Worm (Caenorhabditis elegans): ENCODE measurements around the gene dylt-3.

Gene dylt-3

ce11 chrII:8204039-8204438 is 22.5 kb downstream of the dylt-3 start, which contains the start of gene col-76:
col-76 (plus strand) TSS chrII:8204339.
- no peak for TF ChIP-seq pha-4 (tag; optimal IDR thresholded peaks at IDR 0.05)
- TF ChIP-seq R02D3.7 (tag; optimal IDR thresholded peaks at IDR 0.05): no peak
- TF ChIP-seq elt-1 (tag; optimal IDR thresholded peaks at IDR 0.05): no peak
- TF ChIP-seq ceh-16 (tag; optimal IDR thresholded peaks at IDR 0.05): no peak
- no peak for TF ChIP-seq ZK546.5 (tag; optimal IDR thresholded peaks at IDR 0.05)
- TF ChIP-seq lin-15B (tag; optimal IDR thresholded peaks at IDR 0.05): no peak
- no peak for TF ChIP-seq egl-27 (tag; optimal IDR thresholded peaks at IDR 0.05)
- no peak for TF ChIP-seq zag-1 (tag; optimal IDR thresholded peaks at IDR 0.05)
- no peak for TF ChIP-seq pqm-1 (tag; optimal IDR thresholded peaks at IDR 0.05)

- TF ChIP-seq egl-27 (tag; optimal IDR thresholded peaks at IDR 0.05) (no peak), jun-1 (tag; optimal IDR thresholded peaks at IDR 0.05) (no peak), nhr-28 (tag; optimal IDR thresholded peaks at IDR 0.05) (no peak), R02D3.7 (tag; optimal IDR thresholded peaks at IDR 0.05) (no peak), unc-39 (tag; optimal IDR thresholded peaks at IDR 0.05) (no peak), tbx-2 (tag; optimal IDR thresholded peaks at IDR 0.05) (no peak), pha-4 (tag; optimal IDR thresholded peaks at IDR 0.05) (peak; percentile 18), skn-1 (tag; optimal IDR thresholded peaks at IDR 0.05) (peak; percentile 40), unc-62 (GFP tag; optimal IDR thresholded peaks at IDR 0.05) (no peak), nfya-1 (tag; optimal IDR thresholded peaks at IDR 0.05; ENCODE audit: insufficient read depth) (no peak), nhr-11 (tag; optimal IDR thresholded peaks at IDR 0.05) (no peak), ztf-4 (tag; optimal IDR thresholded peaks at IDR 0.05) (no peak), lsy-12 (tag; optimal IDR thresholded peaks at IDR 0.05) (no peak), ZK546.5 (tag; optimal IDR thresholded peaks at IDR 0.05) (no peak), ceh-82 (tag; optimal IDR thresholded peaks at IDR 0.05) (no peak), daf-12 (tag; optimal IDR thresholded peaks at IDR 0.05) (no peak), elt-1 (tag; optimal IDR thresholded peaks at IDR 0.05) (no peak), ceh-28 (tag; optimal IDR thresholded peaks at IDR 0.05) (no peak), elt-2 (tag; optimal IDR thresholded peaks at IDR 0.05) (peak; percentile 63), pqm-1 (tag; optimal IDR thresholded peaks at IDR 0.05) (peak; percentile 2), eor-1 (tag; optimal IDR thresholded peaks at IDR 0.05) (no peak)
Observed at ce11 chrII:8205612-8206011, 24.1 kb downstream of the dylt-3 start.

ce11 chrII:8209476-8209875 is 27.9 kb downstream of the dylt-3 start, which contains the start of gene M110.8:
M110.8 (minus strand) TSS chrII:8209576.
- TF ChIP-seq mdl-1 (tag; optimal IDR thresholded peaks at IDR 0.05) (no peak), nhr-28 (tag; optimal IDR thresholded peaks at IDR 0.05) (no peak), elt-2 (tag; optimal IDR thresholded peaks at IDR 0.05) (no peak), nhr-67 (tag; optimal IDR thresholded peaks at IDR 0.05) (no peak), nhr-43 (tag; optimal IDR thresholded peaks at IDR 0.05; ENCODE audit: poor library complexity, severe bottlenecking) (no peak), ztf-4 (tag; optimal IDR thresholded peaks at IDR 0.05) (no peak), aly-2 (tag; optimal IDR thresholded peaks at IDR 0.05) (no peak), eor-1 (tag; optimal IDR thresholded peaks at IDR 0.05) (no peak), nhr-76 (tag; optimal IDR thresholded peaks at IDR 0.05) (no peak), ztf-11 (tag; optimal IDR thresholded peaks at IDR 0.05) (no peak), pqm-1 (tag; optimal IDR thresholded peaks at IDR 0.05) (no peak), fkh-10 (GFP tag; optimal IDR thresholded peaks at IDR 0.05) (no peak), ceh-82 (tag; optimal IDR thresholded peaks at IDR 0.05) (no peak), elt-1 (tag; optimal IDR thresholded peaks at IDR 0.05) (no peak)

- TF ChIP-seq jun-1 (tag; optimal IDR thresholded peaks at IDR 0.05): no peak
- TF ChIP-seq ztf-11 (tag; optimal IDR thresholded peaks at IDR 0.05): no peak
- no peak for TF ChIP-seq lsy-12 (tag; optimal IDR thresholded peaks at IDR 0.05)
- TF ChIP-seq egl-27 (tag; optimal IDR thresholded peaks at IDR 0.05): no peak
- TF ChIP-seq ztf-4 (tag; optimal IDR thresholded peaks at IDR 0.05): no peak
- no peak for TF ChIP-seq ama-1 (optimal IDR thresholded peaks at IDR 0.05)
- no peak for TF ChIP-seq hmg-11 (tag; optimal IDR thresholded peaks at IDR 0.05)
- no peak for TF ChIP-seq pqm-1 (tag; optimal IDR thresholded peaks at IDR 0.05)
- TF ChIP-seq egl-5 (tag; optimal IDR thresholded peaks at IDR 0.05): no peak
- no peak for TF ChIP-seq tbx-2 (tag; optimal IDR thresholded peaks at IDR 0.05)
- TF ChIP-seq nhr-23 (tag; optimal IDR thresholded peaks at IDR 0.05): no peak
- TF ChIP-seq ceh-28 (tag; optimal IDR thresholded peaks at IDR 0.05): no peak
- no peak for TF ChIP-seq snpc-4 (tag; optimal IDR thresholded peaks at IDR 0.05)
Observed at ce11 chrII:8212680-8213079, 31.1 kb downstream of the dylt-3 start, which contains the start of gene twk-3. twk-3 (minus strand) TSS chrII:8212780.
